Worm (Caenorhabditis elegans): Measurements from ENCODE around the gene F31F7.2.
A peak's percentile ranks its signal among the peaks of the same experiment; 100 is the strongest.

Gene F31F7.2

DNA sequence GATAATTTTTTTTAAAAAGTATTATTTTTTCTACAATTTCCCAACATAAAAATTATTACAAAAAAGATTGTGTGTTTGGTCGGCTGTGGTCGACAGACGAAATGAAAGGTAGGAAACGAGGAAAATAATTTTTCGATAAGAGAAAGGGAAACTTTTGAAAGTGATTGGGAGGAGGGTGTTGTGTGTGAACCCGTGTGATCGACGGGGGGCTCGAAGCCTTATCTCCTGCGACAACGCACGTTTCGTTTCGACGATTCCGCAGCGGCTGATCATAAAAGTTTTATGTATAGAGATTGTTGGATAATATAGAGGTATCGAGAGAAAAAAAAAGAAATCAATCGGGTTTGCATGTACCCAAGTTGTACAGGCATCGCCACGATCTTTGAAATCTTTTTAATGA, 27.4 kb upstream of the F31F7.2 start (continued):
- TF ChIP-seq spr-3 (GFP tag; optimal IDR thresholded peaks at IDR 0.05) (no peak), nhr-10 (tag; optimal IDR thresholded peaks at IDR 0.05) (no peak), ZK337.2 (GFP tag; IDR thresholded peaks at IDR 0.05) (no peak), vab-7 (GFP tag; IDR thresholded peaks at IDR 0.05) (no peak), ctbp-1 (GFP tag; IDR thresholded peaks at IDR 0.05) (no peak), jun-1 (tag; optimal IDR thresholded peaks at IDR 0.05) (no peak), tra-1 (GFP tag; IDR thresholded peaks at IDR 0.05) (peak; percentile 66; the same call in 1 of the 2 replicates), F37D6.2 (tag; optimal IDR thresholded peaks at IDR 0.05) (no peak), mdt-29 (GFP tag; IDR thresholded peaks at IDR 0.05) (no peak), dve-1 (tag; optimal IDR thresholded peaks at IDR 0.05; ENCODE audit: insufficient read depth) (peak; percentile 73), lin-29 (GFP tag; IDR thresholded peaks at IDR 0.05) (no peak), daf-8 (GFP tag; IDR thresholded peaks at IDR 0.05) (no peak), madf-5 (GFP tag; IDR thresholded peaks at IDR 0.05) (no peak), F26F4.8 (GFP tag; conservative IDR thresholded peaks at IDR 0.05) (no peak), nhr-42 (GFP tag; IDR thresholded peaks at IDR 0.05) (no peak), egl-43 (GFP tag; IDR thresholded peaks at IDR 0.05) (no peak), nhr-237 (tag; optimal IDR thresholded peaks at IDR 0.05) (no peak), lim-7 (GFP tag; IDR thresholded peaks at IDR 0.05) (no peak), hlh-11 (tag; optimal IDR thresholded peaks at IDR 0.05) (peak; percentile 89), dmd-6 (GFP tag; IDR thresholded peaks at IDR 0.05) (peak; percentile 98), ceh-32 (tag; optimal IDR thresholded peaks at IDR 0.05; ENCODE audit: poor library complexity) (no peak), ceh-20 (GFP tag; IDR thresholded peaks at IDR 0.05) (peak; percentile 16; the same call in 1 of the 2 replicates), mdl-1 (tag; optimal IDR thresholded peaks at IDR 0.05) (peak; percentile 44 to 57), nhr-77 (tag; optimal IDR thresholded peaks at IDR 0.05) (peak; percentile 51), unc-130 (GFP tag; optimal IDR thresholded peaks at IDR 0.05) (no peak)

DNA sequence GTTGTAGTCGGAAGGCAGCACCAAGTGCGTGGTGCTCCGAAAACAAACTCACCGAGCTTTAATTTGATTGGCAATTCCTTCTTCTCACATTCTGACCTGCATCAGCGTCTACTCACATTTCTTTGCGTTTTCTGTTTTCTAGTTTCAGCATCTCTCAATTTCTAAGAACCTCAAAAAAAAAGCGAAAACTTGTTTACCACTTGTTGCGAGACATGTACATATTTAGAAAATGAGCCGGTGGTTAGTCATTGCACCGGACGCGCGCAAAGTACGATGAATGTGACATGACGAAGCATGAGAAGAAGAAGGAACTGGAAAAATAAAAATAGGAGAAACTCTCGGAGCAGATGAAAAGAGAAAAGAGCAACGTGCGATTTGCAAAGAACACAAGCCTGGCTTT, 26.0 kb upstream of the F31F7.2 start:
- peak; percentile 40 for TF ChIP-seq F37D6.2 (tag; optimal IDR thresholded peaks at IDR 0.05)
- TF ChIP-seq mdl-1 (tag; optimal IDR thresholded peaks at IDR 0.05), result peak in 1 of 2 experiments; percentile 60
- TF ChIP-seq attf-4 (tag; optimal IDR thresholded peaks at IDR 0.05), result no peak
- peak; percentile 55 for TF ChIP-seq nhr-6 (tag; optimal IDR thresholded peaks at IDR 0.05)
- peak; percentile 26 for TF ChIP-seq mep-1 (tag; optimal IDR thresholded peaks at IDR 0.05)
- peak; percentile 23 for TF ChIP-seq rbr-2 (tag; optimal IDR thresholded peaks at IDR 0.05)
- TF ChIP-seq zfp-2 (tag; optimal IDR thresholded peaks at IDR 0.05), result no peak
- peak; percentile 71 for TF ChIP-seq nhr-11 (tag; optimal IDR thresholded peaks at IDR 0.05)
- peak; percentile 86 for TF ChIP-seq nhr-48 (tag; optimal IDR thresholded peaks at IDR 0.05)
- peak; percentile 57 for TF ChIP-seq fkh-10 (GFP tag; optimal IDR thresholded peaks at IDR 0.05)
- no peak for TF ChIP-seq R02D3.7 (tag; optimal IDR thresholded peaks at IDR 0.05)
- peak; percentile 50; the same call in 1 of the 2 replicates for TF ChIP-seq ctbp-1 (GFP tag; IDR thresholded peaks at IDR 0.05)
- TF ChIP-seq dmd-6 (GFP tag; IDR thresholded peaks at IDR 0.05), result 0 out of 2 replicates have a peak, but pooled peaks have one; percentile 11
- TF ChIP-seq lir-3 (tag; optimal IDR thresholded peaks at IDR 0.05), result no peak
- TF ChIP-seq sdz-12 (GFP tag; optimal IDR thresholded peaks at IDR 0.05), result no peak
- TF ChIP-seq aha-1 (tag), result peak; percentile 59
- TF ChIP-seq hif-1 (tag; optimal IDR thresholded peaks at IDR 0.05), result peak in 1 of 2 experiments; percentile 85
- no peak for TF ChIP-seq fos-1 (tag; optimal IDR thresholded peaks at IDR 0.05)
- peak; percentile 10; the same call in 1 of the 2 replicates for TF ChIP-seq hmg-1.1 (GFP tag; IDR thresholded peaks at IDR 0.05)
- peak; percentile 45 for TF ChIP-seq hlh-30 (tag; optimal IDR thresholded peaks at IDR 0.05; ENCODE audit: insufficient read depth)
- no peak for TF ChIP-seq spr-3 (GFP tag; optimal IDR thresholded peaks at IDR 0.05)
